Worm (Caenorhabditis elegans): ENCODE data around the gene clc-32.

clc-32 gene

DNA sequence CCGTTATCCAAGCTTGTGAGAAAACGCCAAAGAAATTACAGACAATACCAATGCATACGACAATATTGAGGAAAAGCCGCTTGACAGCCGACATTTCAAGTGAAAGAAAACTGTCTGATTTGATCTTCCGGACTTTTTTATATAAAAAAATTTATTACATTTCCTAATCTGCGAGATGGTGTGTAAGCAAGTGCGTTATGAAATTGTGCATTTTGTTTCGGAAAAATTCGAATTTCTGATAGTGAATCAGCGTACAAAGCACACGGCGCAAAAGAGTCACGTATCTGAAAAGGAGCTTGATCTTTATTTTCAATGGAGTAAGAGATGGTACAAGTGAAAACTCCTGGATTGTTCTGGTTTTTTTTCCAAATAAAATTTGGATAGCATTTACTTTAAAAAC lies at the start of gene clc-32:
clc-32 (minus strand) TSS at position 101 of the 400 bp plus-strand sequence.
- TF ChIP-seq ceh-43 (GFP tag; optimal IDR thresholded peaks at IDR 0.05) (no peak), ztf-11 (tag; optimal IDR thresholded peaks at IDR 0.05) (no peak), elt-3 (tag; optimal IDR thresholded peaks at IDR 0.05) (no peak), elt-1 (tag; optimal IDR thresholded peaks at IDR 0.05; ENCODE audit: borderline replicate concordance, insufficient read depth) (no peak), lsy-2 (tag; optimal IDR thresholded peaks at IDR 0.05) (no peak), nhr-237 (tag; optimal IDR thresholded peaks at IDR 0.05) (no peak), tbx-8 (GFP tag; optimal IDR thresholded peaks at IDR 0.05) (no peak), zip-8 (tag; optimal IDR thresholded peaks at IDR 0.05) (no peak), flh-1 (GFP tag; optimal IDR thresholded peaks at IDR 0.05) (no peak), drap-1 (GFP tag; optimal IDR thresholded peaks at IDR 0.05) (no peak), hlh-1 (tag; optimal IDR thresholded peaks at IDR 0.05) (no peak), unc-62 (GFP tag; optimal IDR thresholded peaks at IDR 0.05) (no peak), nhr-12 (tag; optimal IDR thresholded peaks at IDR 0.05) (no peak), mls-2 (tag; optimal IDR thresholded peaks at IDR 0.05) (no peak)

DNA sequence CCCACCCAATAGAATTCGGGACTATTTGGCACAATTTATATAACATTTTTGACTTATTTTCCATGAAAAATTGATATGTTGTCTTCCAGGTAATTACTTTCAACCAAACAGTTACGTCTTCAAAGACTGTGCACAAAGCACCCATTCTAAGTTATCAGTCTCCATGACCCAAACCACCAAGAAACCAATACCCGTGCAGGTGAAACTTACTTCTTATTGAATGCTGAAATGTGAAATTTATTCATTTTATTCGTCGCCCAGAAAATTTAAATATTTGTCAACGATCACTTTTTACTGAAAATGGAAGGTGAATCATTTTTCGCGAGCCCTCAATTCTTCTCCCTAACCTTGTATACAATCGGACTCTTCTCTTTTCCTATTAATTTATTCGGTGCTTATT lies 49.5 kb upstream of the clc-32 start, which contains the start of gene srh-281:
srh-281 (plus strand) TSS at position 301 of the 400 bp plus-strand sequence.
- TF ChIP-seq elt-3 (tag; optimal IDR thresholded peaks at IDR 0.05) (no peak), nhr-237 (tag; optimal IDR thresholded peaks at IDR 0.05) (no peak), cnd-1 (tag; optimal IDR thresholded peaks at IDR 0.05) (no peak), elt-1 (tag; optimal IDR thresholded peaks at IDR 0.05; ENCODE audit: borderline replicate concordance, insufficient read depth) (no peak), lsy-2 (tag; optimal IDR thresholded peaks at IDR 0.05) (no peak), ceh-39 (tag; optimal IDR thresholded peaks at IDR 0.05) (no peak), ceh-83 (GFP tag; optimal IDR thresholded peaks at IDR 0.05) (no peak), sptf-1 (tag; optimal IDR thresholded peaks at IDR 0.05) (no peak), lin-13 (tag; optimal IDR thresholded peaks at IDR 0.05) (no peak), snpc-4 (tag; optimal IDR thresholded peaks at IDR 0.05) (no peak), unc-62 (GFP tag; optimal IDR thresholded peaks at IDR 0.05) (no peak)

DNA sequence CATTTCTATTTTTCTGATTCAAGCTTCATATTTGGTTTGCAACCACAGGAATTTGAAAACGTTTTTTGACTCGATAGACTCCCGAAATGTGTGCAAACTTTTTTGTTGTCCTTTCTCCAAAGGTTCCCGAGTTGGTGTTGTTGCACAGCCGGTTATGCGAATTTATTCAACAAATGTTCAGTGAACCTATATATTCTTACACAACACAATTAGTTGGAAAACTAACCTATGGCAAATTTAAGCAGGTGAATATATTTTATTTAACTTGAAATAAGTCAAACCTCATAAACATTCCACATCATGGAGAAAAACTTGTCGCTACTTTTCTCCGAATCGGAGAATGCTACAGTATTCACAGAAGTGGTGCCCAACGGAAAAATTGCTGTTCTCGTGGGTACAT lies 42.4 kb upstream of the clc-32 start, which contains the start of gene srz-14:
srz-14 (plus strand) TSS at position 301 of the 400 bp plus-strand sequence.
- TF ChIP-seq lin-32 (GFP tag; optimal IDR thresholded peaks at IDR 0.05) (no peak), sptf-1 (tag; optimal IDR thresholded peaks at IDR 0.05) (no peak), bed-3 (GFP tag; optimal IDR thresholded peaks at IDR 0.05) (no peak), drap-1 (GFP tag; optimal IDR thresholded peaks at IDR 0.05) (no peak), ceh-43 (GFP tag; optimal IDR thresholded peaks at IDR 0.05) (no peak), hlh-1 (tag; optimal IDR thresholded peaks at IDR 0.05) (no peak), ceh-39 (tag; optimal IDR thresholded peaks at IDR 0.05) (no peak), nhr-2 (tag; optimal IDR thresholded peaks at IDR 0.05) (no peak), ham-2 (GFP tag; optimal IDR thresholded peaks at IDR 0.05) (no peak), unc-62 (GFP tag; optimal IDR thresholded peaks at IDR 0.05) (no peak), elt-3 (tag; optimal IDR thresholded peaks at IDR 0.05) (no peak), nhr-12 (tag; optimal IDR thresholded peaks at IDR 0.05) (no peak), tbx-8 (GFP tag; optimal IDR thresholded peaks at IDR 0.05) (no peak), M03D4.4 (tag; optimal IDR thresholded peaks at IDR 0.05) (no peak)

DNA sequence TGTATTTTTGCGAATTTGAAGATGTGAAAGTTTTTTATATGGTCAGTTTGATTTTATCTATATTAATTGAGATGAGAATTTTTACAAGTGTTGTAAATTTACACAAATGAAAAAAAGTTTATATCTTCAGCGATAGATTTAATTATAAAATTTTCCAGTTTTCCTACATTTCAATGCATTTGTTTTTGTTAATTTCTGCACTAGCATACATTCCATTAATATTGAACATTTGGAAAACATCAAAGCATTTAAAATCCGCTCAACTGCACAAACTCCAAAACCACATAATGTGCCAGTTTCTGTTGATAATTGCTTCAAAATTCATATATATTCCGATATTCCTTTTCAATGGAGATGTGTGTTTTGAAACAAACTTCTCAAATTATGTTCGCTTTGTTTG lies 41.9 kb upstream of the clc-32 start, which contains the start of gene srh-277:
srh-277 (plus strand) TSS at position 301 of the 400 bp plus-strand sequence.
- TF ChIP-seq tbx-8 (GFP tag; optimal IDR thresholded peaks at IDR 0.05) = no peak
- no peak for TF ChIP-seq drap-1 (GFP tag; optimal IDR thresholded peaks at IDR 0.05)
- no peak for TF ChIP-seq mab-5 (tag; optimal IDR thresholded peaks at IDR 0.05)
- TF ChIP-seq ceh-83 (GFP tag; optimal IDR thresholded peaks at IDR 0.05) = no peak
- no peak for TF ChIP-seq hlh-1 (tag; optimal IDR thresholded peaks at IDR 0.05)
- no peak for TF ChIP-seq ceh-43 (GFP tag; optimal IDR thresholded peaks at IDR 0.05)
- TF ChIP-seq flh-1 (GFP tag; optimal IDR thresholded peaks at IDR 0.05) = no peak
- no peak for TF ChIP-seq unc-120 (tag; optimal IDR thresholded peaks at IDR 0.05; ENCODE audit: poor library complexity, severe bottlenecking)
- no peak for TF ChIP-seq unc-62 (GFP tag; optimal IDR thresholded peaks at IDR 0.05)
- no peak for TF ChIP-seq sptf-1 (tag; optimal IDR thresholded peaks at IDR 0.05)
- no peak for TF ChIP-seq zip-8 (tag; optimal IDR thresholded peaks at IDR 0.05)
- no peak for TF ChIP-seq mls-2 (tag; optimal IDR thresholded peaks at IDR 0.05)
- TF ChIP-seq nhr-76 (tag; optimal IDR thresholded peaks at IDR 0.05) = no peak
- TF ChIP-seq ceh-39 (tag; optimal IDR thresholded peaks at IDR 0.05) = no peak

DNA sequence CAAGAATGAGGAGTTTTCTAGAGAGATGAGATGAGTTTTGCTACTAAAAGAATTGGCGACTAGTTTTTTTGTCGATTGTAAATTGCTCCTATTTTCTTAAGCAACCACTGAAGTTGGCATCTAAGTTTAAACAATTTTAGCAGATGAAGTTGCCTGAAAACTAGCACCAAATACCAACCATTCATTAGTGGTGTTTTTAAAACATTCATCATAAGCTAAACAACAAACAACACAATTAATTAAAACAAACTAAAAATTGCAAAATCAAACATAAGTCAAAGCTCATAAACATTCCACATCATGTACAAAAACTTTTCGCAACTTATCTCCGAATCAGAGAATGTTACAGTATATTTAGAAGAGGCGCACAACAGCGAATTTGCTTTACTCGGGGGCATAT lies 41.1 kb upstream of the clc-32 start, which contains the start of gene srz-13:
srz-13 (plus strand) TSS at position 301 of the 400 bp plus-strand sequence.
- no peak for TF ChIP-seq ceh-39 (tag; optimal IDR thresholded peaks at IDR 0.05)
- TF ChIP-seq blmp-1 (tag; optimal IDR thresholded peaks at IDR 0.05) = no peak
- TF ChIP-seq unc-120 (tag; optimal IDR thresholded peaks at IDR 0.05; ENCODE audit: poor library complexity, severe bottlenecking) = no peak
- TF ChIP-seq nhr-28 (tag; optimal IDR thresholded peaks at IDR 0.05) = no peak
- TF ChIP-seq tbx-8 (GFP tag; optimal IDR thresholded peaks at IDR 0.05) = no peak
- TF ChIP-seq ceh-43 (GFP tag; optimal IDR thresholded peaks at IDR 0.05) = no peak
- TF ChIP-seq pha-4 (tag; optimal IDR thresholded peaks at IDR 0.05) = no peak
- TF ChIP-seq nhr-12 (tag; optimal IDR thresholded peaks at IDR 0.05) = no peak
- no peak for TF ChIP-seq sem-2 (GFP tag; optimal IDR thresholded peaks at IDR 0.05)
- TF ChIP-seq M03D4.4 (tag; optimal IDR thresholded peaks at IDR 0.05) = no peak
- TF ChIP-seq bed-3 (GFP tag; optimal IDR thresholded peaks at IDR 0.05) = no peak
- no peak for TF ChIP-seq elt-1 (tag; optimal IDR thresholded peaks at IDR 0.05; ENCODE audit: borderline replicate concordance, insufficient read depth)
- TF ChIP-seq nhr-237 (tag; optimal IDR thresholded peaks at IDR 0.05) = no peak
- no peak for TF ChIP-seq nhr-76 (tag; optimal IDR thresholded peaks at IDR 0.05)
- no peak for TF ChIP-seq drap-1 (GFP tag; optimal IDR thresholded peaks at IDR 0.05)
- TF ChIP-seq mab-5 (tag; optimal IDR thresholded peaks at IDR 0.05) = no peak

All from whole organism, mixed stage, embryonic.